Worm (Caenorhabditis elegans): ENCODE results near the gene F52H3.6.

F52H3.6 gene

DNA sequence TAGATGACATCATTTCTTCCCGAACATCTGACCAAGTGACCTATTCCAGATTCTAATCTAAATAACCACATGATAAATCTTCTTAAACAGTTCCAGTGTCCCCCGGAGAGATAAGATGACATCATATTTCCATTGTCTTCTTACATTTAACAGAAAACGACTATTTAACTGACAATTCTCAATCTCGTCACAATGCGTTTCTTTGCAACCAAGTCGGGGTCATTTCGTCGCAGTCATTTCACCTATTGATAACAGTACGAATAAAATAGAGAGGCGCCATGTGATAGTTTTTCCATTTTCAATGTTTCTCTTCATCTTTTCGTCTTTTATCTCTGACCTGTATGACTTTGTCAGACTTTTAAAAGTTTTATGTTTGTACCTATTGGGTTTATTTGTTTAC, 822 bp upstream of the F52H3.6 start (continued):
- TF ChIP-seq lsy-2 (tag; optimal IDR thresholded peaks at IDR 0.05) (peak in 1 of 2 experiments; percentile 60), F13H6.1 (tag; optimal IDR thresholded peaks at IDR 0.05) (peak; percentile 29), mbf-1 (tag; optimal IDR thresholded peaks at IDR 0.05) (no peak), gmeb-1 (tag; optimal IDR thresholded peaks at IDR 0.05) (peak; percentile 37), unc-62 (GFP tag; optimal IDR thresholded peaks at IDR 0.05) (no peak), nhr-6 (tag; optimal IDR thresholded peaks at IDR 0.05) (no peak), snpc-4 (tag; optimal IDR thresholded peaks at IDR 0.05) (no peak), nhr-129 (tag; optimal IDR thresholded peaks at IDR 0.05) (peak; percentile 36), ztf-4 (tag; optimal IDR thresholded peaks at IDR 0.05) (no peak), nhr-77 (tag; optimal IDR thresholded peaks at IDR 0.05) (no peak), nhr-237 (tag; optimal IDR thresholded peaks at IDR 0.05) (no peak), lin-13 (GFP tag; optimal IDR thresholded peaks at IDR 0.05) (no peak), fos-1 (tag; optimal IDR thresholded peaks at IDR 0.05) (peak; percentile 56), sma-3 (GFP tag; optimal IDR thresholded peaks at IDR 0.05) (peak; percentile 67), blmp-1 (tag; optimal IDR thresholded peaks at IDR 0.05; ENCODE audit: insufficient read depth) (peak; percentile 42), aly-2 (tag; optimal IDR thresholded peaks at IDR 0.05) (no peak), ztf-1 (GFP tag; conservative IDR thresholded peaks at IDR 0.05) (no peak), egl-27 (tag; optimal IDR thresholded peaks at IDR 0.05) (no peak)

DNA sequence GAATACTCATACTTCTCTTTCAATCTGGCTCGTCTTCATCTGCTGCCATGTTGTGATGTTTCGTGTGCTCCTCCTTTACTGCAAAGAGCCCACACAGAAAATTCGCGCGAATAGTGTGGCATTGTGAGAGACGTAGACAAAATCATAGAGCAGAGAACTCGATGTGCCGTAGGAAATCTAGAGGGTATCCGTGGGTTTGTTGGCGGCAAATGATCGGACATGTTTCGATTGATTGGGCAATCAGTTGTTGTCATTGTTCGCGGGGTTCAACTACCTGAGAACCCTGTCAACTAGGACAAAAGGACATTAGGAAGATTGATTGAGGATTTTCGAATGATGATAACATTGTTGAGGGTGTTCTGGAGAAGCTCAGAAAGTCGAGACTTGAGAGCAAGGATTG, 3.2 kb downstream of the F52H3.6 start:
- TF ChIP-seq nhr-129 (tag; optimal IDR thresholded peaks at IDR 0.05) (peak; percentile 58), R02D3.7 (tag; optimal IDR thresholded peaks at IDR 0.05) (no peak)

DNA sequence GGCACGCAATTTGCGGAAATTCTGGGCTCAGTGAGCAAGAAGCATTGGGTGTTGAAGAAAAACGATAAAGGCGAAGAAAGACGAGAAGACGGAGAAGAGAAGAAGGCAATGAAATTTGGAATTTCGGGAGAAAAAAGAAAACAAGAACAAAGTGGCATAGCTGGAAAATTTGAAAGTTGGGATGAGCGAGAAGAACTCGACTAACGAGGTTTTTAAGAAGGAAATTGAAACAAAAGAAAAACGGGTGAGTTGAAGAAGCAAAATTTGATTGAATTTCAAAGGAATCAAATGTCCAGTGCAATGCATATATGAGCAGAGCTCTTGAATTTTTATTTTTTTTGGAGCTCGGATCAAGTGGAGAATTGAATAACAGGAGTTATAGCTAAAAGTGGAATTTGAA, 6.5 kb downstream of the F52H3.6 start:
- TF ChIP-seq nhr-129 (tag; optimal IDR thresholded peaks at IDR 0.05) (no peak), blmp-1 (tag; optimal IDR thresholded peaks at IDR 0.05; ENCODE audit: insufficient read depth) (no peak), ztf-1 (GFP tag; conservative IDR thresholded peaks at IDR 0.05) (no peak), unc-55 (GFP tag; optimal IDR thresholded peaks at IDR 0.05) (no peak), aly-2 (tag; optimal IDR thresholded peaks at IDR 0.05) (no peak), nhr-12 (tag; optimal IDR thresholded peaks at IDR 0.05) (no peak), dmd-4 (tag; optimal IDR thresholded peaks at IDR 0.05) (no peak), alr-1 (tag; optimal IDR thresholded peaks at IDR 0.05) (no peak), fos-1 (tag; optimal IDR thresholded peaks at IDR 0.05) (no peak), elt-1 (tag; optimal IDR thresholded peaks at IDR 0.05) (no peak), crh-2 (tag; optimal IDR thresholded peaks at IDR 0.05) (no peak), Y55F3AM.14 (GFP tag; optimal IDR thresholded peaks at IDR 0.05) (no peak), lin-39 (tag; optimal IDR thresholded peaks at IDR 0.05) (no peak)

DNA sequence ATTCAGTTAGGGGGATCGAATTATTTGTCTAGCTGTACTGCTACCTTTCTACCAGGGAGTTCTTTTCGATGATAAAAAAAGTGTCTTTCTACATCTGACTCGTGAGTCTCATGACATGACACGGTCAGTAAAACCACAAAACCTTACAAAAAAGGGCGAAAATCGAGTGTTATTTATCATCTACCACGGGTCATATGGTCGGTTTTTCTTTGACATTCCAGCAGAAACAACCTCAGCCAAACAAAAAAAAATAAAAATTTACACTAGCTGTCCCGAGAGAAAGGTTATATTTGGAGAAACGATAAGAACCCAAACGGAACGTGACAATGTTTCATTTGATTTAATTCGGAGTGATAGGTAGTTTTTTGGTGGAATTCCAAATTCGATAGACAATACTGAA, 8.6 kb downstream of the F52H3.6 start:
- no peak for TF ChIP-seq unc-39 (tag; optimal IDR thresholded peaks at IDR 0.05)
- TF ChIP-seq lin-39 (tag; optimal IDR thresholded peaks at IDR 0.05): no peak
- no peak for TF ChIP-seq sma-3 (GFP tag; optimal IDR thresholded peaks at IDR 0.05)
- no peak for TF ChIP-seq nhr-23 (tag; optimal IDR thresholded peaks at IDR 0.05)
- no peak for TF ChIP-seq nhr-10 (tag; optimal IDR thresholded peaks at IDR 0.05)
- no peak for TF ChIP-seq nhr-21 (tag; optimal IDR thresholded peaks at IDR 0.05)
- no peak for TF ChIP-seq sma-9 (GFP tag; optimal IDR thresholded peaks at IDR 0.05)
- TF ChIP-seq sma-9 (tag; optimal IDR thresholded peaks at IDR 0.05): no peak
- peak; percentile 30 for TF ChIP-seq gmeb-1 (tag; optimal IDR thresholded peaks at IDR 0.05)
- TF ChIP-seq nhr-25 (tag; optimal IDR thresholded peaks at IDR 0.05): peak; percentile 59

DNA sequence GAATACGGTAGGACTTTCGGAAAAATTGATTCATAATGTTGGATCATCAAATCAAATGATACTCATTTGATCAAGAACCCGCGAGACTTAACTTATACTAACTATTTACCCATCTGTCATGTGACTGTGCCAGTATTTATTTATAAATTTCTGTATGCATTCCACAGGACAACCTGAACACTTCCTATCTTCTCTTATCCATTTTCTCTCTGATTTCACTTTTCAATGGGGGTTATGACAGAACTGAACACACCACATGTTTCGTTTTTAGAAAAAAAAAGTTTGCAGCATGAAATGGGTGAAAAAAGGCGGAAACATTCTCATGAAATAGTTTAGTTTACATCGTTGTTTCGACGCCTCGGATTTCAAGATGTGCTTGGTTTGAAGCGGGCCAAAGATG, 10.7 kb downstream of the F52H3.6 start:
- no peak for TF ChIP-seq peb-1 (tag; optimal IDR thresholded peaks at IDR 0.05)
- no peak for TF ChIP-seq nhr-6 (tag; optimal IDR thresholded peaks at IDR 0.05)
- TF ChIP-seq ztf-1 (GFP tag; conservative IDR thresholded peaks at IDR 0.05): no peak
- TF ChIP-seq sma-9 (GFP tag; optimal IDR thresholded peaks at IDR 0.05): no peak
- no peak for TF ChIP-seq sma-9 (tag; optimal IDR thresholded peaks at IDR 0.05)
- no peak for TF ChIP-seq aly-2 (tag; optimal IDR thresholded peaks at IDR 0.05)
- no peak for TF ChIP-seq nhr-11 (tag; optimal IDR thresholded peaks at IDR 0.05)
- TF ChIP-seq crh-2 (tag; optimal IDR thresholded peaks at IDR 0.05): no peak
- no peak for TF ChIP-seq nhr-21 (tag; optimal IDR thresholded peaks at IDR 0.05)
- TF ChIP-seq alr-1 (tag; optimal IDR thresholded peaks at IDR 0.05): no peak
- no peak for TF ChIP-seq elt-1 (tag; optimal IDR thresholded peaks at IDR 0.05)
- TF ChIP-seq dmd-4 (tag; optimal IDR thresholded peaks at IDR 0.05): no peak
- no peak for TF ChIP-seq Y55F3AM.14 (GFP tag; optimal IDR thresholded peaks at IDR 0.05)
- TF ChIP-seq egl-27 (tag; optimal IDR thresholded peaks at IDR 0.05): no peak

All from whole organism, L2 larva.